Worm (Caenorhabditis elegans) whole organism, L3 larva: ENCODE results near the gene C45B11.6.
A peak's percentile ranks its signal among the peaks of the same experiment; 100 is the strongest.

ENCODE experiments used
- ama-1 ChIP-seq: fragments of 150-350 bp; optimal IDR thresholded peaks from 2 replicates; lab custom pipeline; 2018
- ceh-16 ChIP-seq: sonication (generic microtip); optimal IDR thresholded peaks from 2 replicates; lab custom pipeline; 2017; ENCODE audit warnings: missing biosample characterization, missing genetic modification characterization
- ceh-82 ChIP-seq: fragments of 150-350 bp; optimal IDR thresholded peaks from 2 replicates; lab custom pipeline; 2014; ENCODE audit warnings: missing biosample characterization, missing genetic modification characterization
- egl-27 ChIP-seq: sonication (generic microtip); optimal IDR thresholded peaks from 4 replicates; lab custom pipeline; 2017; ENCODE audit warnings: missing biosample characterization, missing genetic modification reagents, missing genetic modification characterization
- elt-2 ChIP-seq: sonication (generic microtip); optimal IDR thresholded peaks from 2 replicates; lab custom pipeline; 2016; ENCODE audit warnings: missing genetic modification reagents, mild to moderate bottlenecking, missing genetic modification characterization, missing compliant biosample characterization
- elt-3 ChIP-seq, 3 experiments: fragments of 150-350 bp in 1 of 3; sonication (generic microtip) in 2 of 3; optimal IDR thresholded peaks; 2 replicates in 2 of 3; 4 replicates in 1 of 3; lab custom pipeline; 2014 to 2017; ENCODE audit warnings: missing biosample characterization in 3 of 3, missing genetic modification characterization in 3 of 3
- mdl-1 ChIP-seq: fragments of 150-350 bp; optimal IDR thresholded peaks from 2 replicates; lab custom pipeline; 2014; ENCODE audit warnings: missing biosample characterization, missing genetic modification characterization
- nfya-1 ChIP-seq: sonication (generic microtip); optimal IDR thresholded peaks from 2 replicates; lab custom pipeline; 2017; ENCODE audit warnings: missing genetic modification characterization, mild to moderate bottlenecking, missing compliant biosample characterization, antibody characterized with exemption, moderate library complexity; ENCODE audit not compliant: insufficient read depth
- nhr-12 ChIP-seq: fragments of 150-350 bp; optimal IDR thresholded peaks from 2 replicates; lab custom pipeline; 2014; ENCODE audit warnings: missing biosample characterization, missing genetic modification characterization
- nhr-67 ChIP-seq: fragments of 150-350 bp; optimal IDR thresholded peaks from 2 replicates; lab custom pipeline; 2014; ENCODE audit warnings: missing biosample characterization, missing genetic modification characterization
- pha-4 ChIP-seq: fragments of 150-350 bp; optimal IDR thresholded peaks from 2 replicates; lab custom pipeline; 2014; ENCODE audit warnings: missing biosample characterization, missing genetic modification reagents, missing genetic modification characterization
- ztf-4 ChIP-seq: fragments of 150-350 bp; optimal IDR thresholded peaks from 2 replicates; lab custom pipeline; 2014; ENCODE audit warnings: missing biosample characterization, missing genetic modification characterization

DNA sequence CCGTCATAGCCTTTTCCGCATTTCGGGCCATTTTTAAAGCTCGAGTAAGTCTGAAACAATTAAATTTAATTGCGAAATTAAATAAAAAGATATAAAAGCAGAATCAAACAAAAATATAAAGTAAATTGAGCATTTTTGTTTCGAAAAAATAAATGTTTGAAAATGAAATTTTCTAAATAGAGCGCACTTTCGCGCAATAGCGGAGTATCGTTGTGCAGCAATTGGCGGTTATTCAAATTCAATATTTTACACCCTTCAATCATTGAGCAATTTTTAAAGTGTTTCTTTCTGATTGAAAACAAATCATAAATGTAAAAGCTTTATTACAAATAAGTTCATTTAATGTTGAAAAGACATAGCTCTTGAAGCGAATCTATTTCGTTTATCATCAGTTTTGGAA lies 43.2 kb upstream of the C45B11.6 start, which contains the start of gene isy-1:
- no peak for TF ChIP-seq nhr-12 (tag; lab: Kevin White, UChicago)
- no peak for TF ChIP-seq ztf-4
- TF ChIP-seq ceh-16 (tag; lab: Kevin White, UChicago): no peak
- TF ChIP-seq pha-4: peak; percentile 94
- no peak for TF ChIP-seq nhr-67 (tag; lab: Kevin White, UChicago)
- peak; percentile 18 for TF ChIP-seq elt-2 (tag; lab: Kevin White, UChicago)
- TF ChIP-seq elt-3 (tag; optimal IDR thresholded peaks at IDR 0.05; lab: Kevin White, UChicago): no peak
- no peak for TF ChIP-seq egl-27 (tag; lab: Kevin White, UChicago)
- TF ChIP-seq nfya-1 (tag; lab: Kevin White, UChicago): peak; percentile 81
- no peak for TF ChIP-seq ceh-82 (tag; lab: Kevin White, UChicago)
- TF ChIP-seq mdl-1: no peak
- TF ChIP-seq ama-1 (lab: Kevin White, UChicago): no peak
